Worm (Caenorhabditis elegans) whole organism, L2 larva: ENCODE data around the gene chil-25.

Experiments used
- ZK546.5 ChIP-seq: sonication (generic microtip); optimal IDR thresholded peaks from 2 replicates; lab custom pipeline; 2017; ENCODE audit warnings: missing biosample characterization, missing genetic modification characterization
- skn-1 ChIP-seq: sonication (generic microtip); optimal IDR thresholded peaks from 2 replicates; lab custom pipeline; 2017; ENCODE audit warnings: missing biosample characterization, missing genetic modification characterization
- unc-62 ChIP-seq: fragments of 150-350 bp; optimal IDR thresholded peaks from 2 replicates; lab custom pipeline; 2014; ENCODE audit warnings: missing biosample characterization, missing genetic modification reagents, missing genetic modification characterization
- ztf-11 ChIP-seq: sonication (generic microtip); optimal IDR thresholded peaks from 2 replicates; lab custom pipeline; 2017; ENCODE audit warnings: missing biosample characterization, missing genetic modification characterization

- TF ChIP-seq ztf-11 (tag; lab: Kevin White, UChicago) (no peak), skn-1 (tag; lab: Kevin White, UChicago) (no peak), ZK546.5 (tag; lab: Kevin White, UChicago) (no peak), unc-62 (GFP tag; lab: Kevin White, UChicago) (no peak)
Measured at ce11 chrII:9491045-9491444, 16.8 kb upstream of the chil-25 start.
